Fruit fly (Drosophila melanogaster) whole organism, embryonic: ENCODE results near the gene CG7963.

Experiments
- ATbp ChIP-seq: fragments of 200-800 bp; sonication (Bioruptor generic); optimal IDR thresholded peaks from 2 replicates; lab custom pipeline; 2017; ENCODE audit warnings: missing biosample characterization, mild to moderate bottlenecking, missing genetic modification characterization, missing genetic modification reagents
- Antp ChIP-seq: fragments of 200-800 bp; sonication (Bioruptor generic); optimal IDR thresholded peaks from 3 replicates; lab custom pipeline; 2016; ENCODE audit warnings: missing biosample characterization, missing genetic modification characterization
- B-H2 ChIP-seq: fragments of 200-800 bp; sonication (Bioruptor generic); optimal IDR thresholded peaks from 2 replicates; lab custom pipeline; 2018; ENCODE audit warnings: missing biosample characterization, mild to moderate bottlenecking, missing genetic modification characterization
- Blimp-1 ChIP-seq: fragments of 200-800 bp; sonication (Bioruptor generic); optimal IDR thresholded peaks from 3 replicates; lab custom pipeline; 2018; ENCODE audit warnings: missing biosample characterization, missing genetic modification characterization, mild to moderate bottlenecking, moderate library complexity, missing genetic modification reagents
- CG10274 ChIP-seq: fragments of 200-800 bp; sonication (Bioruptor generic); optimal IDR thresholded peaks from 3 replicates; lab custom pipeline; 2017; ENCODE audit warnings: missing biosample characterization, mild to moderate bottlenecking, missing genetic modification characterization
- CG11247 ChIP-seq: fragments of 200-800 bp; sonication (Bioruptor generic); IDR thresholded peaks from 2 replicates; pipeline ENCODE4 v1.3.6; 2022; ENCODE audit warnings: missing biosample characterization, missing genetic modification characterization
- CG12155 ChIP-seq: fragments of 200-800 bp; sonication (Bioruptor generic); optimal IDR thresholded peaks from 3 replicates; lab custom pipeline; 2016; ENCODE audit warnings: missing biosample characterization, missing genetic modification characterization
- CG13287 ChIP-seq: fragments of 200-800 bp; sonication (Bioruptor generic); IDR thresholded peaks from 2 replicates; pipeline ENCODE4 v1.3.6; 2022; ENCODE audit warnings: missing biosample characterization, missing genetic modification characterization; ENCODE audit not compliant: partially characterized antibody
- CG13424 ChIP-seq: fragments of 200-800 bp; sonication (Bioruptor generic); optimal IDR thresholded peaks from 2 replicates; lab custom pipeline; 2019; ENCODE audit warnings: missing biosample characterization, mild to moderate bottlenecking, missing genetic modification characterization, moderate library complexity
- CG15479 ChIP-seq: fragments of 200-800 bp; sonication (Bioruptor generic); optimal IDR thresholded peaks from 3 replicates; lab custom pipeline; 2019; ENCODE audit warnings: missing biosample characterization, mild to moderate bottlenecking, missing genetic modification characterization, moderate library complexity
- CG15601 ChIP-seq: fragments of 200-800 bp; sonication (Bioruptor generic); optimal IDR thresholded peaks from 3 replicates; lab custom pipeline; 2019; ENCODE audit warnings: missing biosample characterization, mild to moderate bottlenecking, missing genetic modification characterization, moderate library complexity
- CG1602 ChIP-seq: fragments of 200-800 bp; sonication (Bioruptor generic); optimal IDR thresholded peaks from 3 replicates; lab custom pipeline; 2016; ENCODE audit warnings: missing biosample characterization, missing genetic modification characterization
- CG17829 ChIP-seq: fragments of 200-800 bp; optimal IDR thresholded peaks from 2 replicates; lab custom pipeline; 2019; ENCODE audit warnings: missing biosample characterization, mild to moderate bottlenecking, missing genetic modification characterization, moderate library complexity
- CG1832 ChIP-seq: fragments of 200-800 bp; sonication (Bioruptor generic); optimal IDR thresholded peaks from 2 replicates; lab custom pipeline; 2017; ENCODE audit warnings: missing biosample characterization, mild to moderate bottlenecking, missing genetic modification characterization, inconsistent platforms
- CG18619 ChIP-seq: fragments of 200-800 bp; sonication (Bioruptor generic); optimal IDR thresholded peaks from 3 replicates; lab custom pipeline; 2017; ENCODE audit warnings: missing biosample characterization, mild to moderate bottlenecking, missing genetic modification characterization
- CG2199 ChIP-seq: fragments of 200-800 bp; sonication (Bioruptor generic); IDR thresholded peaks from 3 replicates; pipeline ENCODE4 v1.3.6; 2022; ENCODE audit warnings: missing biosample characterization, missing genetic modification characterization
- CG32532 ChIP-seq: fragments of 200-800 bp; sonication (Bioruptor generic); IDR thresholded peaks from 2 replicates; pipeline ENCODE4 v1.3.6; 2022; ENCODE audit warnings: missing biosample characterization, missing genetic modification characterization
- CG4707 ChIP-seq: fragments of 200-800 bp; sonication (Bioruptor generic); optimal IDR thresholded peaks from 2 replicates; lab custom pipeline; 2018; ENCODE audit warnings: missing biosample characterization, mild to moderate bottlenecking, missing genetic modification characterization, moderate library complexity
- CG6689 ChIP-seq: fragments of 200-800 bp; sonication (Bioruptor generic); IDR thresholded peaks from 2 replicates; pipeline ENCODE4 v1.3.6; 2022; ENCODE audit warnings: missing biosample characterization, missing genetic modification characterization
- CG6765 ChIP-seq: fragments of 200-800 bp; sonication (Bioruptor generic); optimal IDR thresholded peaks from 3 replicates; lab custom pipeline; 2017; ENCODE audit warnings: missing biosample characterization, mild to moderate bottlenecking, missing genetic modification characterization
- CG8290 ChIP-seq, 3 experiments: fragments of 200-800 bp; sonication (Bioruptor generic); optimal IDR thresholded peaks; 2 replicates each; lab custom pipeline; 2016 to 2019; ENCODE audit warnings: missing biosample characterization in 3 of 3, missing genetic modification characterization in 3 of 3, mild to moderate bottlenecking in 2 of 3, moderate library complexity in 1 of 3
- CG9215 ChIP-seq: fragments of 200-800 bp; sonication (Bioruptor generic); IDR thresholded peaks from 2 replicates; pipeline ENCODE4 v1.3.6; 2022; ENCODE audit warnings: missing biosample characterization, missing genetic modification characterization
- CG9727 ChIP-seq: fragments of 200-800 bp; sonication (Bioruptor generic); optimal IDR thresholded peaks from 3 replicates; lab custom pipeline; 2017; ENCODE audit warnings: missing biosample characterization, mild to moderate bottlenecking, missing genetic modification characterization
- D19B ChIP-seq: fragments of 200-800 bp; sonication (Bioruptor generic); optimal IDR thresholded peaks from 2 replicates; lab custom pipeline; 2017; ENCODE audit warnings: missing biosample characterization, mild to moderate bottlenecking, missing genetic modification characterization
- Eip74EF ChIP-seq, 2 experiments: fragments of 200-800 bp in 1 of 2; fragments of >200 bp in 1 of 2; sonication (Bioruptor generic) in 1 of 2; optimal IDR thresholded peaks; 2 replicates each; lab custom pipeline; 2017 to 2019; ENCODE audit warnings: missing biosample characterization in 2 of 2, missing genetic modification characterization in 2 of 2, mild to moderate bottlenecking in 1 of 2, moderate library complexity in 1 of 2
- Fer3 ChIP-seq: fragments of 200-800 bp; sonication (Bioruptor generic); optimal IDR thresholded peaks from 2 replicates; lab custom pipeline; 2018; ENCODE audit warnings: missing biosample characterization, mild to moderate bottlenecking, missing genetic modification characterization, moderate library complexity
- Hr78 ChIP-seq, 2 experiments: fragments of 200-800 bp in 1 of 2; fragments of >200 bp in 1 of 2; sonication (Bioruptor generic) in 1 of 2; optimal IDR thresholded peaks; 2 replicates each; lab custom pipeline; 2017 to 2019; ENCODE audit warnings: missing biosample characterization in 2 of 2, missing genetic modification characterization in 2 of 2, mild to moderate bottlenecking in 1 of 2, moderate library complexity in 1 of 2
- Lhr ChIP-seq: fragments of 200-800 bp; sonication (Bioruptor generic); optimal IDR thresholded peaks from 3 replicates; lab custom pipeline; 2017; ENCODE audit warnings: mild to moderate bottlenecking, missing biosample characterization, missing genetic modification reagents, missing genetic modification characterization
- Mad ChIP-seq: fragments of 200-800 bp; sonication (Bioruptor generic); optimal IDR thresholded peaks from 2 replicates; lab custom pipeline; 2016; ENCODE audit warnings: missing biosample characterization, missing genetic modification characterization
- Nf-YB ChIP-seq: fragments of 200-800 bp; sonication (Bioruptor generic); optimal IDR thresholded peaks from 3 replicates; lab custom pipeline; 2019; ENCODE audit warnings: missing biosample characterization, mild to moderate bottlenecking, missing genetic modification characterization, moderate library complexity
- Spps ChIP-seq: fragments of 200-800 bp; sonication (Bioruptor generic); optimal IDR thresholded peaks from 2 replicates; lab custom pipeline; 2018; ENCODE audit warnings: missing biosample characterization, mild to moderate bottlenecking, missing genetic modification characterization
- Usf ChIP-seq: fragments of 200-800 bp; sonication (Bioruptor generic); optimal IDR thresholded peaks from 2 replicates; lab custom pipeline; 2017; ENCODE audit warnings: missing genotype, missing biosample characterization, missing genetic modification characterization
- YL-1 ChIP-seq: fragments of 200-800 bp; sonication (Bioruptor generic); optimal IDR thresholded peaks from 3 replicates; lab custom pipeline; 2017; ENCODE audit warnings: missing biosample characterization, mild to moderate bottlenecking, missing genetic modification characterization
- ac ChIP-seq: fragments of 200-800 bp; sonication (Bioruptor generic); optimal IDR thresholded peaks from 3 replicates; lab custom pipeline; 2017; ENCODE audit warnings: missing biosample characterization, mild to moderate bottlenecking, missing genetic modification characterization
- az2 ChIP-seq: fragments of 200-800 bp; sonication (Bioruptor generic); optimal IDR thresholded peaks from 3 replicates; lab custom pipeline; 2016; ENCODE audit warnings: missing biosample characterization, missing genetic modification characterization
- emc ChIP-seq: fragments of 200-800 bp; sonication (Bioruptor generic); optimal IDR thresholded peaks from 2 replicates; lab custom pipeline; 2016; ENCODE audit warnings: missing biosample characterization, missing genetic modification characterization
- ems ChIP-seq: fragments of 200-800 bp; sonication (Bioruptor generic); optimal IDR thresholded peaks from 3 replicates; lab custom pipeline; 2016; ENCODE audit warnings: missing biosample characterization, missing genetic modification characterization
- hbn ChIP-seq: fragments of 200-800 bp; sonication (Bioruptor generic); IDR thresholded peaks from 2 replicates; pipeline ENCODE4 v1.3.6; 2022; ENCODE audit warnings: missing biosample characterization, missing genetic modification characterization; ENCODE audit not compliant: partially characterized antibody
- her ChIP-seq: fragments of 200-800 bp; sonication (Bioruptor generic); optimal IDR thresholded peaks from 2 replicates; lab custom pipeline; 2016; ENCODE audit warnings: missing biosample characterization, missing genetic modification characterization
- lbe ChIP-seq: fragments of 200-800 bp; sonication (Bioruptor generic); optimal IDR thresholded peaks from 2 replicates; lab custom pipeline; 2016; ENCODE audit warnings: missing biosample characterization, mild to moderate bottlenecking, missing genetic modification characterization
- peb ChIP-seq: fragments of 200-800 bp; sonication (Bioruptor generic); IDR thresholded peaks from 2 replicates; pipeline ENCODE4 v1.3.6; 2022; ENCODE audit warnings: missing biosample characterization, missing genetic modification characterization
- phol ChIP-seq: fragments of 200-800 bp; sonication (Bioruptor generic); optimal IDR thresholded peaks from 3 replicates; lab custom pipeline; 2018; ENCODE audit warnings: missing biosample characterization, mild to moderate bottlenecking, missing genetic modification characterization, moderate library complexity
- ranshi ChIP-seq: fragments of 200-800 bp; sonication (Bioruptor generic); IDR thresholded peaks from 2 replicates; pipeline ENCODE4 v1.3.6; 2022; ENCODE audit warnings: missing biosample characterization, missing genetic modification characterization
- slp2 ChIP-seq: fragments of 200-800 bp; sonication (Bioruptor generic); optimal IDR thresholded peaks from 2 replicates; lab custom pipeline; 2016; ENCODE audit warnings: missing biosample characterization, missing genetic modification characterization
- sna ChIP-seq: fragments of 200-800 bp; sonication (Bioruptor generic); IDR thresholded peaks from 2 replicates; pipeline ENCODE4 v1.3.6; 2022; ENCODE audit warnings: missing biosample characterization, missing genetic modification characterization; ENCODE audit not compliant: partially characterized antibody
- tio ChIP-seq: fragments of 200-800 bp; sonication (Bioruptor generic); optimal IDR thresholded peaks from 2 replicates; lab custom pipeline; 2017; ENCODE audit warnings: missing biosample characterization, missing genetic modification characterization, inconsistent platforms
- trem ChIP-seq: fragments of 200-800 bp; optimal IDR thresholded peaks from 3 replicates; lab custom pipeline; 2019; ENCODE audit warnings: missing biosample characterization, mild to moderate bottlenecking, missing genetic modification characterization, moderate library complexity
- vnd ChIP-seq: fragments of 200-800 bp; sonication (Bioruptor generic); IDR thresholded peaks from 3 replicates; pipeline ENCODE4 v1.3.6; 2022; ENCODE audit warnings: missing biosample characterization, missing genetic modification characterization; ENCODE audit not compliant: partially characterized antibody
- vvl ChIP-seq: fragments of 200-800 bp; sonication (Bioruptor generic); IDR thresholded peaks from 2 replicates; pipeline ENCODE4 v1.3.6; 2022; ENCODE audit warnings: missing biosample characterization, missing genetic modification characterization

Gene CG7963

dm6 chr3R:8362259-8362876 is at the start of gene CG7963, which contains the start of gene Veneno (continued):
- TF ChIP-seq hbn (GFP tag; lab: Robert Waterston, UW) (no peak), Usf (no peak), Nf-YB (GFP tag; lab: Kevin White, UChicago) (no peak), CG12155 (GFP tag; lab: Kevin White, UChicago) (no peak), Antp (no peak), CG17829 (tag; lab: Kevin White, UChicago) (peak; percentile 67), vvl (GFP tag; lab: Robert Waterston, UW) (0 out of 2 replicates have a peak, but pooled peaks have one; percentile 22), CG32532 (GFP tag; lab: Robert Waterston, UW) (no peak), Blimp-1 (GFP tag; lab: Kevin White, UChicago) (no peak), ems (GFP tag; lab: Kevin White, UChicago) (no peak), Spps (no peak), CG10274 (GFP tag; lab: Kevin White, UChicago) (no peak), D19B (GFP tag; lab: Kevin White, UChicago) (peak; percentile 3), CG18619 (GFP tag; lab: Kevin White, UChicago) (no peak), CG4707 (no peak), tio (no peak), slp2 (no peak), B-H2 (no peak), emc (GFP tag; lab: Kevin White, UChicago) (no peak), CG8290 (GFP tag; optimal IDR thresholded peaks at IDR 0.05; lab: Kevin White, UChicago) (peak; percentile 23), CG8290 (tag; optimal IDR thresholded peaks at IDR 0.05; lab: Kevin White, UChicago) (no peak), CG2199 (no peak), CG11247 (GFP tag; lab: Robert Waterston, UW) (no peak), her (GFP tag; lab: Kevin White, UChicago) (no peak), Hr78 (GFP tag; optimal IDR thresholded peaks at IDR 0.05; lab: Kevin White, UChicago) (no peak), Fer3 (tag; lab: Kevin White, UChicago) (no peak), CG9727 (no peak), Lhr (peak; percentile 65), trem (peak; percentile 83), sna (GFP tag; lab: Robert Waterston, UW) (no peak), peb (GFP tag; lab: Robert Waterston, UW) (no peak), lbe (no peak), CG1832 (no peak), CG15601 (tag; lab: Kevin White, UChicago) (no peak), CG6765 (GFP tag; lab: Kevin White, UChicago) (no peak), ATbp (no peak), CG15479 (GFP tag; lab: Kevin White, UChicago) (peak; percentile 38), ranshi (no peak), ac (no peak), Mad (no peak), vnd (GFP tag; lab: Robert Waterston, UW) (no peak), YL-1 (GFP tag; lab: Kevin White, UChicago) (peak; percentile 20), phol (peak; percentile 54), CG6689 (no peak), CG1602 (GFP tag; lab: Kevin White, UChicago) (peak; percentile 20), az2 (no peak), CG13287 (GFP tag; lab: Robert Waterston, UW) (no peak), CG9215 (GFP tag; lab: Robert Waterston, UW) (no peak), Eip74EF (GFP tag; optimal IDR thresholded peaks at IDR 0.05; lab: Kevin White, UChicago) (peak in 1 of 2 experiments; percentile 6), CG13424 (tag; lab: Kevin White, UChicago) (peak; percentile 42)
